Fruit fly (Drosophila melanogaster) whole organism, embryonic: Measurements from ENCODE around the gene CG11898.

Source experiments
- CG11085 ChIP-seq: fragments of 200-800 bp; sonication (Bioruptor generic); IDR thresholded peaks from 2 replicates; pipeline ENCODE4 v1.3.6; 2022; ENCODE audit warnings: missing biosample characterization, missing genetic modification characterization
- CG11504 ChIP-seq: fragments of 200-800 bp; sonication (Bioruptor generic); optimal IDR thresholded peaks from 3 replicates; lab custom pipeline; 2019; ENCODE audit warnings: missing biosample characterization, mild to moderate bottlenecking, missing genetic modification characterization, moderate library complexity
- CG12104 ChIP-seq: fragments of 200-800 bp; sonication (Bioruptor generic); optimal IDR thresholded peaks from 3 replicates; lab custom pipeline; 2016; ENCODE audit warnings: missing biosample characterization, missing genetic modification characterization
- CG1233 ChIP-seq: fragments of 200-800 bp; sonication (Bioruptor generic); optimal IDR thresholded peaks from 4 replicates; lab custom pipeline; 2018; ENCODE audit warnings: missing biosample characterization, mild to moderate bottlenecking, missing genetic modification characterization
- CG12744 ChIP-seq: fragments of 200-800 bp; sonication (Bioruptor generic); optimal IDR thresholded peaks from 2 replicates; lab custom pipeline; 2016; ENCODE audit warnings: missing biosample characterization, missing genetic modification characterization
- CG13624 ChIP-seq: fragments of 200-800 bp; sonication (Bioruptor generic); optimal IDR thresholded peaks from 2 replicates; lab custom pipeline; 2016; ENCODE audit warnings: missing biosample characterization, missing genetic modification characterization
- CG15269 ChIP-seq: fragments of 200-800 bp; sonication (Bioruptor generic); optimal IDR thresholded peaks from 2 replicates; lab custom pipeline; 2018; ENCODE audit warnings: missing biosample characterization, mild to moderate bottlenecking, missing genetic modification characterization, moderate library complexity
- CG16815 ChIP-seq: fragments of 200-800 bp; sonication (Bioruptor generic); optimal IDR thresholded peaks from 3 replicates; lab custom pipeline; 2017; ENCODE audit warnings: missing biosample characterization, mild to moderate bottlenecking, missing genetic modification characterization
- CG17612 ChIP-seq: fragments of 200-800 bp; sonication (Bioruptor generic); IDR thresholded peaks from 2 replicates; pipeline ENCODE4 v1.3.6; 2022; ENCODE audit warnings: missing biosample characterization, missing genetic modification characterization
- CG3065 ChIP-seq: fragments of 200-800 bp; sonication (Bioruptor generic); optimal IDR thresholded peaks from 2 replicates; lab custom pipeline; 2016; ENCODE audit warnings: missing biosample characterization, missing genetic modification characterization
- CG3407 ChIP-seq: fragments of 200-800 bp; sonication (Bioruptor generic); optimal IDR thresholded peaks from 2 replicates; lab custom pipeline; 2018; ENCODE audit warnings: missing biosample characterization, mild to moderate bottlenecking, missing genetic modification characterization
- CG34422 ChIP-seq: fragments of 200-800 bp; sonication (Bioruptor generic); IDR thresholded peaks from 3 replicates; pipeline ENCODE4 v1.3.6; 2022; ENCODE audit warnings: missing biosample characterization, missing genetic modification characterization
- CG4404 ChIP-seq: fragments of 200-800 bp; sonication (Bioruptor generic); IDR thresholded peaks from 2 replicates; pipeline ENCODE4 v1.3.6; 2022; ENCODE audit warnings: missing biosample characterization, missing genetic modification characterization
- CG7745 ChIP-seq: fragments of 200-800 bp; sonication (Bioruptor generic); optimal IDR thresholded peaks from 2 replicates; lab custom pipeline; 2018; ENCODE audit warnings: missing biosample characterization, mild to moderate bottlenecking, missing genetic modification characterization, moderate library complexity
- CG7786 ChIP-seq: fragments of 200-800 bp; sonication (Bioruptor generic); optimal IDR thresholded peaks from 2 replicates; lab custom pipeline; 2016; ENCODE audit warnings: missing biosample characterization, missing genetic modification characterization
- CG7963 ChIP-seq: fragments of 200-800 bp; sonication (Bioruptor generic); IDR thresholded peaks from 3 replicates; pipeline ENCODE4 v1.3.6; 2022; ENCODE audit warnings: missing biosample characterization, missing genetic modification characterization; ENCODE audit not compliant: partially characterized antibody
- CG8388 ChIP-seq: fragments of 200-800 bp; sonication (Bioruptor generic); optimal IDR thresholded peaks from 2 replicates; lab custom pipeline; 2019; ENCODE audit warnings: missing biosample characterization, mild to moderate bottlenecking, missing genetic modification characterization, moderate library complexity
- CoRest ChIP-seq: fragments of 200-800 bp; sonication (Bioruptor generic); optimal IDR thresholded peaks from 3 replicates; lab custom pipeline; 2018; ENCODE audit warnings: missing biosample characterization, mild to moderate bottlenecking, missing genetic modification characterization, moderate library complexity
- Ets97D ChIP-seq: fragments of 200-800 bp; sonication (Bioruptor generic); optimal IDR thresholded peaks from 3 replicates; lab custom pipeline; 2016; ENCODE audit warnings: missing biosample characterization, missing genetic modification characterization
- Gsc ChIP-seq: fragments of 200-800 bp; sonication (Bioruptor generic); IDR thresholded peaks from 2 replicates; pipeline ENCODE4 v1.3.6; 2022; ENCODE audit warnings: missing biosample characterization, missing genetic modification characterization
- Gug ChIP-seq: fragments of 200-800 bp; sonication (Bioruptor generic); IDR thresholded peaks from 4 replicates; pipeline ENCODE4 v1.3.6; 2022; ENCODE audit warnings: missing biosample characterization, missing genetic modification characterization
- HLH54F ChIP-seq: fragments of 200-800 bp; sonication (Bioruptor generic); optimal IDR thresholded peaks from 3 replicates; lab custom pipeline; 2016; ENCODE audit warnings: missing biosample characterization, missing genetic modification characterization
- Hr78 ChIP-seq, 2 experiments: fragments of 200-800 bp in 1 of 2; fragments of >200 bp in 1 of 2; sonication (Bioruptor generic) in 1 of 2; optimal IDR thresholded peaks; 2 replicates each; lab custom pipeline; 2017 to 2019; ENCODE audit warnings: missing biosample characterization in 2 of 2, missing genetic modification characterization in 2 of 2, mild to moderate bottlenecking in 1 of 2, moderate library complexity in 1 of 2
- Kr ChIP-seq: fragments of 200-800 bp; sonication (Bioruptor generic); optimal IDR thresholded peaks from 2 replicates; lab custom pipeline; 2017; ENCODE audit warnings: missing biosample characterization, mild to moderate bottlenecking, missing genetic modification characterization
- Oaz ChIP-seq: fragments of 200-800 bp; sonication (Bioruptor generic); IDR thresholded peaks from 2 replicates; pipeline ENCODE4 v1.3.6; 2022; ENCODE audit warnings: missing biosample characterization, missing genetic modification characterization
- Scr ChIP-seq: fragments of 200-800 bp; sonication (Bioruptor generic); IDR thresholded peaks from 2 replicates; pipeline ENCODE4 v1.3.6; 2022; ENCODE audit warnings: missing biosample characterization, missing genetic modification characterization; ENCODE audit not compliant: partially characterized antibody
- Six4 ChIP-seq: fragments of 200-800 bp; sonication (Bioruptor generic); optimal IDR thresholded peaks from 2 replicates; lab custom pipeline; 2016; ENCODE audit warnings: missing biosample characterization, missing genetic modification characterization
- Sry-δ ChIP-seq: fragments of 200-800 bp; sonication (Bioruptor generic); optimal IDR thresholded peaks from 2 replicates; lab custom pipeline; 2016; ENCODE audit warnings: missing biosample characterization, missing genetic modification characterization
- Xrp1 ChIP-seq: fragments of 200-800 bp; sonication (Bioruptor generic); IDR thresholded peaks from 2 replicates; pipeline ENCODE4 v1.3.6; 2022; ENCODE audit warnings: missing biosample characterization, missing genetic modification characterization
- ab ChIP-seq: fragments of 200-800 bp; sonication (Bioruptor generic); optimal IDR thresholded peaks from 2 replicates; lab custom pipeline; 2016; ENCODE audit warnings: missing biosample characterization, missing genetic modification characterization
- ara ChIP-seq: fragments of 200-800 bp; sonication (Bioruptor generic); IDR thresholded peaks from 2 replicates; pipeline ENCODE4 v1.3.6; 2022; ENCODE audit warnings: missing biosample characterization, missing genetic modification characterization
- chm ChIP-seq: fragments of 200-800 bp; sonication (Bioruptor generic); IDR thresholded peaks from 2 replicates; pipeline ENCODE4 v1.3.6; 2022; ENCODE audit warnings: missing biosample characterization, missing genetic modification characterization
- crc ChIP-seq: fragments of 200-800 bp; sonication (Bioruptor generic); optimal IDR thresholded peaks from 2 replicates; lab custom pipeline; 2016; ENCODE audit warnings: missing biosample characterization, missing genetic modification characterization
- ems ChIP-seq: fragments of 200-800 bp; sonication (Bioruptor generic); optimal IDR thresholded peaks from 3 replicates; lab custom pipeline; 2016; ENCODE audit warnings: missing biosample characterization, missing genetic modification characterization
- gcm ChIP-seq: fragments of 200-800 bp; sonication (Bioruptor generic); optimal IDR thresholded peaks from 2 replicates; lab custom pipeline; 2019; ENCODE audit warnings: missing biosample characterization, mild to moderate bottlenecking, missing genetic modification characterization, moderate library complexity
- h ChIP-seq: fragments of >200 bp; optimal IDR thresholded peaks from 2 replicates; lab custom pipeline; 2017
- lab ChIP-seq: fragments of 200-800 bp; sonication (Bioruptor generic); optimal IDR thresholded peaks from 3 replicates; lab custom pipeline; 2017; ENCODE audit warnings: missing biosample characterization, missing genetic modification characterization, mild to moderate bottlenecking, moderate library complexity, missing genetic modification reagents
- nau ChIP-seq: fragments of 200-800 bp; sonication (Bioruptor generic); optimal IDR thresholded peaks from 3 replicates; lab custom pipeline; 2017; ENCODE audit warnings: missing biosample characterization, mild to moderate bottlenecking, missing genetic modification characterization, missing genetic modification reagents
- nmo ChIP-seq: fragments of 200-800 bp; sonication (Bioruptor generic); optimal IDR thresholded peaks from 2 replicates; lab custom pipeline; 2018; ENCODE audit warnings: missing biosample characterization, mild to moderate bottlenecking, missing genetic modification characterization, moderate library complexity
- otp ChIP-seq: fragments of 200-800 bp; sonication (Bioruptor generic); IDR thresholded peaks from 3 replicates; pipeline ENCODE4, ENCODE4 v1.3.6; 2022; ENCODE audit warnings: missing biosample characterization, missing genetic modification characterization
- peb ChIP-seq: fragments of 200-800 bp; sonication (Bioruptor generic); IDR thresholded peaks from 2 replicates; pipeline ENCODE4 v1.3.6; 2022; ENCODE audit warnings: missing biosample characterization, missing genetic modification characterization
- pfk ChIP-seq: fragments of 200-800 bp; sonication (Bioruptor generic); optimal IDR thresholded peaks from 2 replicates; lab custom pipeline; 2018; ENCODE audit warnings: missing biosample characterization, mild to moderate bottlenecking, missing genetic modification characterization, moderate library complexity
- pita ChIP-seq: fragments of 200-800 bp; sonication (Bioruptor generic); optimal IDR thresholded peaks from 2 replicates; lab custom pipeline; 2017; ENCODE audit warnings: missing biosample characterization, mild to moderate bottlenecking, missing genetic modification characterization
- ranshi ChIP-seq: fragments of 200-800 bp; sonication (Bioruptor generic); IDR thresholded peaks from 2 replicates; pipeline ENCODE4 v1.3.6; 2022; ENCODE audit warnings: missing biosample characterization, missing genetic modification characterization
- sens-2 ChIP-seq: fragments of 200-800 bp; sonication (Bioruptor generic); IDR thresholded peaks from 2 replicates; pipeline ENCODE4 v1.3.6; 2022; ENCODE audit warnings: missing biosample characterization, missing genetic modification characterization
- sim ChIP-seq: fragments of 200-800 bp; sonication (Bioruptor generic); IDR thresholded peaks from 2 replicates; pipeline ENCODE4 v1.3.6; 2022; ENCODE audit warnings: missing biosample characterization, missing genetic modification characterization
- sob ChIP-seq: fragments of 200-800 bp; sonication (Bioruptor generic); IDR thresholded peaks from 2 replicates; pipeline ENCODE4 v1.3.6; 2022; ENCODE audit warnings: missing biosample characterization, missing genetic modification characterization
- stc ChIP-seq: fragments of 200-800 bp; sonication (Bioruptor generic); IDR thresholded peaks from 2 replicates; pipeline ENCODE4 v1.3.6; 2022; ENCODE audit warnings: missing biosample characterization, missing genetic modification characterization
- tgo ChIP-seq: fragments of 200-800 bp; sonication (Bioruptor generic); IDR thresholded peaks from 3 replicates; pipeline ENCODE4 v1.3.6; 2022; ENCODE audit warnings: missing biosample characterization, missing genetic modification characterization
- tx ChIP-seq: fragments of 200-800 bp; sonication (Bioruptor generic); optimal IDR thresholded peaks from 2 replicates; lab custom pipeline; 2016; ENCODE audit warnings: missing biosample characterization, missing genetic modification characterization
- zen ChIP-seq: fragments of 200-800 bp; sonication (Bioruptor generic); optimal IDR thresholded peaks from 3 replicates; lab custom pipeline; 2018; ENCODE audit warnings: missing biosample characterization, mild to moderate bottlenecking, missing genetic modification characterization, moderate library complexity
- zen2 ChIP-seq: fragments of 200-800 bp; sonication (Bioruptor generic); IDR thresholded peaks from 3 replicates; pipeline ENCODE4 v1.3.6; 2022; ENCODE audit warnings: missing biosample characterization, missing genetic modification characterization; ENCODE audit not compliant: partially characterized antibody

Gene CG11898

dm6 chr3R:29214262-29214661, 48.8 kb downstream of the CG11898 start (continued):
- peak; percentile 99 for TF ChIP-seq peb (GFP tag; lab: Robert Waterston, UW)
- peak; percentile 99 for TF ChIP-seq CG1233 (GFP tag; lab: Kevin White, UChicago)
- TF ChIP-seq ara (GFP tag; lab: Robert Waterston, UW), result peak; percentile 100
- TF ChIP-seq CG7786, result peak; percentile 99
- TF ChIP-seq Oaz, result peak; percentile 99
- TF ChIP-seq nau (GFP tag; lab: Kevin White, UChicago), result peak; percentile 99
- peak; percentile 99 for TF ChIP-seq HLH54F (GFP tag; lab: Kevin White, UChicago)
- peak; percentile 99 for TF ChIP-seq Six4 (GFP tag; lab: Kevin White, UChicago)
- peak; percentile 96 for TF ChIP-seq Ets97D (GFP tag; lab: Kevin White, UChicago)
- TF ChIP-seq gcm (GFP tag; lab: Kevin White, UChicago), result peak; percentile 99
- TF ChIP-seq CoRest (tag; lab: Kevin White, UChicago), result peak; percentile 99
- TF ChIP-seq tgo (GFP tag; lab: Robert Waterston, UW), result peak; percentile 99
- peak; percentile 97 for TF ChIP-seq Gsc (GFP tag; lab: Robert Waterston, UW)
- peak; percentile 98 for TF ChIP-seq CG17612 (GFP tag; lab: Robert Waterston, UW)
- peak; percentile 98 for TF ChIP-seq CG11504 (tag; lab: Kevin White, UChicago)
- peak; percentile 99 for TF ChIP-seq CG12104
- TF ChIP-seq sim, result peak; percentile 99
- peak; percentile 96 for TF ChIP-seq CG11085 (GFP tag; lab: Robert Waterston, UW)
- peak; percentile 100 for TF ChIP-seq lab
- TF ChIP-seq stc (GFP tag; lab: Robert Waterston, UW), result peak; percentile 99
- peak; percentile 99 for TF ChIP-seq sob (GFP tag; lab: Robert Waterston, UW)
- TF ChIP-seq ab (GFP tag; lab: Kevin White, UChicago), result peak; percentile 98
- TF ChIP-seq h (lab: Kevin White, UChicago), result no peak
- TF ChIP-seq crc, result peak; percentile 99
- peak; percentile 99 for TF ChIP-seq ranshi (GFP tag; lab: Robert Waterston, UW)
- TF ChIP-seq CG4404 (GFP tag; lab: Robert Waterston, UW), result peak; percentile 98
- peak; percentile 100 for TF ChIP-seq chm
- TF ChIP-seq Kr (GFP tag; lab: Kevin White, UChicago), result peak; percentile 97
- TF ChIP-seq CG7745, result peak; percentile 98
- TF ChIP-seq tx (GFP tag; lab: Kevin White, UChicago), result peak; percentile 98
- peak; percentile 99 for TF ChIP-seq CG15269
- TF ChIP-seq CG7963 (GFP tag; lab: Robert Waterston, UW), result no peak
- no peak for TF ChIP-seq pita
- TF ChIP-seq ems (GFP tag; lab: Kevin White, UChicago), result peak; percentile 99
- TF ChIP-seq sens-2 (GFP tag; lab: Robert Waterston, UW), result peak; percentile 100
- TF ChIP-seq otp, result peak; percentile 100
- TF ChIP-seq CG12744, result peak; percentile 99
- TF ChIP-seq Sry-δ (GFP tag; lab: Kevin White, UChicago), result peak; percentile 79
- no peak for TF ChIP-seq zen2
- TF ChIP-seq Xrp1 (GFP tag; lab: Robert Waterston, UW), result peak; percentile 100
- TF ChIP-seq CG3407 (GFP tag; lab: Kevin White, UChicago), result peak; percentile 98
- TF ChIP-seq CG16815 (GFP tag; lab: Kevin White, UChicago), result peak; percentile 99
- TF ChIP-seq CG13624, result peak; percentile 99
- peak; percentile 99 for TF ChIP-seq zen
- peak; percentile 99 for TF ChIP-seq CG3065 (GFP tag; lab: Kevin White, UChicago)
- peak; percentile 99 for TF ChIP-seq CG34422 (GFP tag; lab: Robert Waterston, UW)
- TF ChIP-seq Scr (GFP tag; lab: Robert Waterston, UW), result peak; percentile 39
- peak; percentile 99 for TF ChIP-seq nmo (GFP tag; lab: Kevin White, UChicago)
- peak in 1 of 2 experiments; percentile 96 for TF ChIP-seq Hr78 (GFP tag; optimal IDR thresholded peaks at IDR 0.05; lab: Kevin White, UChicago)
- peak; percentile 98 for TF ChIP-seq Gug (GFP tag; lab: Robert Waterston, UW)
- TF ChIP-seq pfk (GFP tag; lab: Kevin White, UChicago), result peak; percentile 79
- peak; percentile 99 for TF ChIP-seq CG8388 (GFP tag; lab: Kevin White, UChicago)
